ENCODE assay signal across 1 fruit fly cellular context in the genomic region with DNA sequence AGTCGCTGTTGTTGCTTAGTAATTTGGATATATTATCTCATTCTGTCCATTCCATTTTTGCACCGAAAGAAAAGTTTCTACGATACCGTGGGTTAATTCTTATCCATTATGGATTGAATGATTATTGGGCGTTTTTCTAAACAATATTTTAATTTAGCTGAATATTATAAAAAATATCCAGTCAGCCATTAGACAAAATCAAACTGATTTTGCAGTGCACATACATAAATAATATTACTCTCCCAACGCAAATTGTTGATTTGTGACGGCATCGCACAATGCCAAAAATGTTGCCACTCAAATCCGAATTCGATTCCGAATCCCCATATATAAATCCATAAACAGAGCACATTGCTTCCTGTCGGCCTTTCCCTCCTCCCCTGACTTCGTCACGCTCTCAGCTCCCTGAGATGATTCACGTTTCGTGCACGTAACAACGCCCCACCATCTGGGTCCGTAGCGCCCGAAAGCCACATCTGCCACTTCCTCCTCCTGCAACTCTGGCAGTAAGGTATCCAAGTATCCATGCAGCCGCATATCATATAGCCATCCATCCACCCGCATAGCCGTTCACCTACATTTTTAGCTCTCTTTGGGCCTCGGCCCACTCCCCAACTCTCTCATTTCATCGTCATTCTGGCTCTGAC.
TF ChIP-seq lines count a peak whose summit lies in the region.

No protein-coding gene starts in this region.

TF ChIP-seq in whole organism, embryonic, 481 proteins besides CTCF, POLR2A, EP300 and RAD21 (continued from another document and continues in another):
- 0 out of 3 replicates have a peak, but pooled peaks have one; percentile 18 for TF ChIP-seq CG3726 (GFP tag; IDR thresholded peaks at IDR 0.05; lab: Robert Waterston, UW)
- TF ChIP-seq Dll (GFP tag; IDR thresholded peaks at IDR 0.05; lab: Robert Waterston, UW; ENCODE audit: partially characterized antibody): no peak
- TF ChIP-seq esg (GFP tag; conservative IDR thresholded peaks at IDR 0.05; lab: Robert Waterston, UW): peak; percentile 67
- TF ChIP-seq amos (GFP tag; IDR thresholded peaks at IDR 0.05; lab: Robert Waterston, UW; ENCODE audit: partially characterized antibody): no peak
- TF ChIP-seq Xrp1 (GFP tag; IDR thresholded peaks at IDR 0.05; lab: Robert Waterston, UW): no peak; the same call in 1 of the 2 replicates
- TF ChIP-seq cad (GFP tag; optimal IDR thresholded peaks at IDR 0.05; lab: Kevin White, UChicago): no peak
- peak; percentile 47 for TF ChIP-seq CG13894 (tag; optimal IDR thresholded peaks at IDR 0.05; lab: Kevin White, UChicago)
- TF ChIP-seq psq (GFP tag; optimal IDR thresholded peaks at IDR 0.05; lab: Kevin White, UChicago): peak; percentile 20
- TF ChIP-seq CG13624 (GFP tag; optimal IDR thresholded peaks at IDR 0.05; lab: Kevin White, UChicago): peak; percentile 66
- peak; percentile 49 for TF ChIP-seq CG12219 (GFP tag; optimal IDR thresholded peaks at IDR 0.05; lab: Kevin White, UChicago)
- 0 out of 3 replicates have a peak, but pooled peaks have one; percentile 17 for TF ChIP-seq otp (GFP tag; IDR thresholded peaks at IDR 0.05; lab: Robert Waterston, UW)
- TF ChIP-seq CG8924 (tag; optimal IDR thresholded peaks at IDR 0.05; lab: Kevin White, UChicago): no peak
- peak; percentile 74 for TF ChIP-seq seq (GFP tag; IDR thresholded peaks at IDR 0.05; lab: Robert Waterston, UW)
- TF ChIP-seq CG7556 (GFP tag; optimal IDR thresholded peaks at IDR 0.05; lab: Kevin White, UChicago): peak; percentile 66
- no peak for TF ChIP-seq Bgb (GFP tag; IDR thresholded peaks at IDR 0.05; lab: Robert Waterston, UW; ENCODE audit: partially characterized antibody)
- TF ChIP-seq btn (GFP tag; optimal IDR thresholded peaks at IDR 0.05; lab: Kevin White, UChicago): no peak
- TF ChIP-seq crol (GFP tag; IDR thresholded peaks at IDR 0.05; lab: Robert Waterston, UW): peak; percentile 74
- peak; percentile 72; the same call in 1 of the 2 replicates for TF ChIP-seq wdn (GFP tag; IDR thresholded peaks at IDR 0.05; lab: Robert Waterston, UW)
- no peak for TF ChIP-seq CG4820 (GFP tag; optimal IDR thresholded peaks at IDR 0.05; lab: Kevin White, UChicago)
- peak; percentile 90 for TF ChIP-seq Med (GFP tag; lab: Kevin White, UChicago)
- peak; percentile 49 for TF ChIP-seq bab2 (GFP tag; optimal IDR thresholded peaks at IDR 0.05; lab: Kevin White, UChicago)
- 0 out of 2 replicates have a peak, but pooled peaks have one; percentile 25 for TF ChIP-seq CG17328 (GFP tag; IDR thresholded peaks at IDR 0.05; lab: Robert Waterston, UW)
- TF ChIP-seq CG4404 (GFP tag; IDR thresholded peaks at IDR 0.05; lab: Robert Waterston, UW): 0 out of 2 replicates have a peak, but pooled peaks have one; percentile 18
- 0 out of 2 replicates have a peak, but pooled peaks have one; percentile 11 for TF ChIP-seq ro (GFP tag; IDR thresholded peaks at IDR 0.05; lab: Robert Waterston, UW)
- peak; percentile 43 to 71 for TF ChIP-seq dpn (GFP tag; optimal IDR thresholded peaks at IDR 0.05; lab: Kevin White, UChicago)
- peak; percentile 7 for TF ChIP-seq CG8388 (GFP tag; optimal IDR thresholded peaks at IDR 0.05; lab: Kevin White, UChicago)
- TF ChIP-seq zen (tag; optimal IDR thresholded peaks at IDR 0.05; lab: Kevin White, UChicago): peak; percentile 10
- peak; percentile 51 for TF ChIP-seq HLH54F (GFP tag; optimal IDR thresholded peaks at IDR 0.05; lab: Kevin White, UChicago)
- peak; percentile 78 for TF ChIP-seq CG10274 (GFP tag; optimal IDR thresholded peaks at IDR 0.05; lab: Kevin White, UChicago)
- peak; percentile 8 for TF ChIP-seq tup (GFP tag; optimal IDR thresholded peaks at IDR 0.05; lab: Kevin White, UChicago)
- no peak for TF ChIP-seq aop (GFP tag; IDR thresholded peaks at IDR 0.05; lab: Robert Waterston, UW)
- no peak for TF ChIP-seq CG16813 (GFP tag; IDR thresholded peaks at IDR 0.05; lab: Robert Waterston, UW; ENCODE audit: partially characterized antibody)
- no peak for TF ChIP-seq CG8290 (GFP tag; optimal IDR thresholded peaks at IDR 0.05; lab: Kevin White, UChicago)
- peak in 1 of 2 experiments; percentile 63 for TF ChIP-seq CG8290 (tag; optimal IDR thresholded peaks at IDR 0.05; lab: Kevin White, UChicago)
- TF ChIP-seq Dbx (GFP tag; IDR thresholded peaks at IDR 0.05; lab: Robert Waterston, UW): peak; percentile 89
- peak; percentile 67 for TF ChIP-seq CG15011 (GFP tag; optimal IDR thresholded peaks at IDR 0.05; lab: Kevin White, UChicago)
- TF ChIP-seq Fer2 (tag; optimal IDR thresholded peaks at IDR 0.05; lab: Kevin White, UChicago): peak; percentile 7
- TF ChIP-seq HLHmδ (GFP tag; optimal IDR thresholded peaks at IDR 0.05; lab: Kevin White, UChicago): no peak
- no peak for TF ChIP-seq Asciz (GFP tag; optimal IDR thresholded peaks at IDR 0.05; lab: Kevin White, UChicago)
- TF ChIP-seq Gug (GFP tag; IDR thresholded peaks at IDR 0.05; lab: Robert Waterston, UW): peak; percentile 68; the same call in 2 of the 4 replicates
- TF ChIP-seq sqz (GFP tag; optimal IDR thresholded peaks at IDR 0.05; lab: Kevin White, UChicago): no peak
- no peak for TF ChIP-seq CG10979 (tag; optimal IDR thresholded peaks at IDR 0.05; lab: Kevin White, UChicago)
- peak; percentile 53 for TF ChIP-seq Atf3 (GFP tag; optimal IDR thresholded peaks at IDR 0.05; lab: Kevin White, UChicago)
- no peak for TF ChIP-seq BEAF-32 (GFP tag; optimal IDR thresholded peaks at IDR 0.05; lab: Kevin White, UChicago)
- peak; percentile 69 for TF ChIP-seq CG10209 (GFP tag; optimal IDR thresholded peaks at IDR 0.05; lab: Kevin White, UChicago)
- peak; percentile 32 for TF ChIP-seq org-1 (GFP tag; optimal IDR thresholded peaks at IDR 0.05; lab: Kevin White, UChicago)
- peak; percentile 65; the same call in 1 of the 2 replicates for TF ChIP-seq ranshi (GFP tag; IDR thresholded peaks at IDR 0.05; lab: Robert Waterston, UW)
- no peak for TF ChIP-seq CG11398 (GFP tag; optimal IDR thresholded peaks at IDR 0.05; lab: Kevin White, UChicago)
- TF ChIP-seq CG32772 (GFP tag; IDR thresholded peaks at IDR 0.05; lab: Robert Waterston, UW): peak; percentile 61; the same call in 1 of the 2 replicates
- TF ChIP-seq dysf (GFP tag; IDR thresholded peaks at IDR 0.05; lab: Robert Waterston, UW): peak; percentile 85
- TF ChIP-seq NK7.1 (GFP tag; optimal IDR thresholded peaks at IDR 0.05; lab: Kevin White, UChicago): peak; percentile 29
- no peak for TF ChIP-seq CG15479 (GFP tag; optimal IDR thresholded peaks at IDR 0.05; lab: Kevin White, UChicago)
- peak; percentile 71 for TF ChIP-seq CG18619 (GFP tag; optimal IDR thresholded peaks at IDR 0.05; lab: Kevin White, UChicago)
- no peak for TF ChIP-seq chn (GFP tag; optimal IDR thresholded peaks at IDR 0.05; lab: Kevin White, UChicago)
- TF ChIP-seq CG15514 (GFP tag; optimal IDR thresholded peaks at IDR 0.05; lab: Kevin White, UChicago): peak; percentile 65
- TF ChIP-seq so (GFP tag; IDR thresholded peaks at IDR 0.05; lab: Robert Waterston, UW): peak; percentile 67; the same call in 1 of the 3 replicates
- peak; percentile 5 for TF ChIP-seq fd96Cb (tag; optimal IDR thresholded peaks at IDR 0.05; lab: Kevin White, UChicago)
- peak; percentile 71 for TF ChIP-seq D19B (GFP tag; optimal IDR thresholded peaks at IDR 0.05; lab: Kevin White, UChicago)
- peak; percentile 59 for TF ChIP-seq ind (GFP tag; optimal IDR thresholded peaks at IDR 0.05; lab: Kevin White, UChicago)
- TF ChIP-seq tio (GFP tag; optimal IDR thresholded peaks at IDR 0.05; lab: Kevin White, UChicago): peak; percentile 62
- TF ChIP-seq Adf1 (GFP tag; IDR thresholded peaks at IDR 0.05; lab: Robert Waterston, UW): peak; percentile 62
- peak; percentile 83 for TF ChIP-seq gsb (GFP tag; IDR thresholded peaks at IDR 0.05; lab: Robert Waterston, UW)
- TF ChIP-seq fd3F (GFP tag; optimal IDR thresholded peaks at IDR 0.05; lab: Kevin White, UChicago): peak; percentile 79
- no peak for TF ChIP-seq hkb (optimal IDR thresholded peaks at IDR 0.05; lab: Kevin White, UChicago)
- peak; percentile 66 for TF ChIP-seq hkb (GFP tag; IDR thresholded peaks at IDR 0.05; lab: Robert Waterston, UW)
- TF ChIP-seq CG18262 (tag; optimal IDR thresholded peaks at IDR 0.05; lab: Kevin White, UChicago): no peak
- TF ChIP-seq Sry-β (GFP tag; optimal IDR thresholded peaks at IDR 0.05; lab: Kevin White, UChicago): no peak
- TF ChIP-seq Hr39 (optimal IDR thresholded peaks at IDR 0.05; lab: Kevin White, UChicago): no peak
- no peak for TF ChIP-seq Lhr (GFP tag; optimal IDR thresholded peaks at IDR 0.05; lab: Kevin White, UChicago)
- TF ChIP-seq CG18476 (GFP tag; optimal IDR thresholded peaks at IDR 0.05; lab: Kevin White, UChicago): peak; percentile 70
- peak; percentile 80 for TF ChIP-seq sob (GFP tag; IDR thresholded peaks at IDR 0.05; lab: Robert Waterston, UW)
- peak; percentile 81 for TF ChIP-seq CG15269 (tag; optimal IDR thresholded peaks at IDR 0.05; lab: Kevin White, UChicago)
- TF ChIP-seq CG6254 (GFP tag; optimal IDR thresholded peaks at IDR 0.05; lab: Kevin White, UChicago): no peak
- peak; percentile 5 for TF ChIP-seq B-H2 (GFP tag; optimal IDR thresholded peaks at IDR 0.05; lab: Kevin White, UChicago)
- peak; percentile 80 for TF ChIP-seq CG14014 (GFP tag; IDR thresholded peaks at IDR 0.05; lab: Robert Waterston, UW)
- no peak for TF ChIP-seq Doc3 (GFP tag; IDR thresholded peaks at IDR 0.05; lab: Robert Waterston, UW; ENCODE audit: partially characterized antibody)
- TF ChIP-seq mam (GFP tag; optimal IDR thresholded peaks at IDR 0.05; lab: Kevin White, UChicago): peak; percentile 67
- TF ChIP-seq Dip2 (GFP tag; IDR thresholded peaks at IDR 0.05; lab: Robert Waterston, UW): no peak
- TF ChIP-seq row (GFP tag; IDR thresholded peaks at IDR 0.05; lab: Robert Waterston, UW): peak; percentile 79
- TF ChIP-seq caup (GFP tag; optimal IDR thresholded peaks at IDR 0.05; lab: Kevin White, UChicago; ENCODE audit: severe bottlenecking): peak; percentile 76
- peak; percentile 61 for TF ChIP-seq CG9817 (tag; optimal IDR thresholded peaks at IDR 0.05; lab: Kevin White, UChicago)
- no peak for TF ChIP-seq bsh (GFP tag; optimal IDR thresholded peaks at IDR 0.05; lab: Kevin White, UChicago)
- TF ChIP-seq Fer3 (tag; optimal IDR thresholded peaks at IDR 0.05; lab: Kevin White, UChicago): peak; percentile 83
- TF ChIP-seq nerfin-2 (GFP tag; IDR thresholded peaks at IDR 0.05; lab: Robert Waterston, UW; ENCODE audit: partially characterized antibody): no peak
- peak; percentile 72 for TF ChIP-seq BtbVII (GFP tag; optimal IDR thresholded peaks at IDR 0.05; lab: Kevin White, UChicago)
- peak; percentile 93 for TF ChIP-seq slbo (GFP tag; IDR thresholded peaks at IDR 0.05; lab: Robert Waterston, UW)
- TF ChIP-seq CG9876 (GFP tag; optimal IDR thresholded peaks at IDR 0.05; lab: Kevin White, UChicago): no peak
- peak; percentile 52 for TF ChIP-seq CG8281 (tag; optimal IDR thresholded peaks at IDR 0.05; lab: Kevin White, UChicago)
- no peak for TF ChIP-seq chinmo (GFP tag; IDR thresholded peaks at IDR 0.05; lab: Robert Waterston, UW; ENCODE audit: partially characterized antibody)
- TF ChIP-seq Chrac-16 (GFP tag; optimal IDR thresholded peaks at IDR 0.05; lab: Kevin White, UChicago): peak; percentile 49
- peak; percentile 70 for TF ChIP-seq CG31224 (GFP tag; IDR thresholded peaks at IDR 0.05; lab: Robert Waterston, UW)
- no peak for TF ChIP-seq CG9437 (GFP tag; optimal IDR thresholded peaks at IDR 0.05; lab: Kevin White, UChicago)
- no peak for TF ChIP-seq repo (GFP tag; optimal IDR thresholded peaks at IDR 0.05; lab: Kevin White, UChicago)
- TF ChIP-seq CG11695 (GFP tag; IDR thresholded peaks at IDR 0.05; lab: Robert Waterston, UW): peak; percentile 79; the same call in 2 of the 3 replicates
- TF ChIP-seq pita (GFP tag; optimal IDR thresholded peaks at IDR 0.05; lab: Kevin White, UChicago): no peak
- no peak for TF ChIP-seq CG33557 (GFP tag; optimal IDR thresholded peaks at IDR 0.05; lab: Kevin White, UChicago)
- TF ChIP-seq grau (tag; optimal IDR thresholded peaks at IDR 0.05; lab: Kevin White, UChicago): peak; percentile 80
- peak; percentile 16 for TF ChIP-seq Jarid2 (GFP tag; optimal IDR thresholded peaks at IDR 0.05; lab: Kevin White, UChicago)
- peak; percentile 40; the same call in 1 of the 2 replicates for TF ChIP-seq CG11696 (GFP tag; IDR thresholded peaks at IDR 0.05; lab: Robert Waterston, UW)
- TF ChIP-seq CG17612 (GFP tag; IDR thresholded peaks at IDR 0.05; lab: Robert Waterston, UW): peak; percentile 64; the same call in 1 of the 2 replicates
- TF ChIP-seq CG12391 (tag; optimal IDR thresholded peaks at IDR 0.05; lab: Kevin White, UChicago): peak; percentile 68
- peak; percentile 68 for TF ChIP-seq klu (GFP tag; IDR thresholded peaks at IDR 0.05; lab: Robert Waterston, UW)
- peak; percentile 40 for TF ChIP-seq schlank (tag; optimal IDR thresholded peaks at IDR 0.05; lab: Kevin White, UChicago)
- TF ChIP-seq CG1233 (GFP tag; optimal IDR thresholded peaks at IDR 0.05; lab: Kevin White, UChicago): peak; percentile 29
- TF ChIP-seq CG2120 (GFP tag; optimal IDR thresholded peaks at IDR 0.05; lab: Kevin White, UChicago): peak; percentile 93
- TF ChIP-seq CG10321 (GFP tag; IDR thresholded peaks at IDR 0.05; lab: Robert Waterston, UW): peak; percentile 41; the same call in 1 of the 2 replicates
- 0 out of 2 replicates have a peak, but pooled peaks have one; percentile 24 for TF ChIP-seq Oaz (GFP tag; IDR thresholded peaks at IDR 0.05; lab: Robert Waterston, UW)
- TF ChIP-seq hth (optimal IDR thresholded peaks at IDR 0.05; lab: Kevin White, UChicago): no peak
- peak; percentile 7 for TF ChIP-seq CG16863 (GFP tag; optimal IDR thresholded peaks at IDR 0.05; lab: Kevin White, UChicago)
- TF ChIP-seq Atf6 (GFP tag; IDR thresholded peaks at IDR 0.05; lab: Robert Waterston, UW): peak; percentile 86
- peak; percentile 30 for TF ChIP-seq CHES-1-like (GFP tag; optimal IDR thresholded peaks at IDR 0.05; lab: Kevin White, UChicago)
- TF ChIP-seq CG5953 (GFP tag; IDR thresholded peaks at IDR 0.05; lab: Robert Waterston, UW): no peak
- TF ChIP-seq CG31441 (GFP tag; IDR thresholded peaks at IDR 0.05; lab: Robert Waterston, UW): no peak
- no peak for TF ChIP-seq CG7963 (GFP tag; IDR thresholded peaks at IDR 0.05; lab: Robert Waterston, UW; ENCODE audit: partially characterized antibody)
- TF ChIP-seq CG8478 (optimal IDR thresholded peaks at IDR 0.05; lab: Kevin White, UChicago): no peak
- no peak for TF ChIP-seq CG14710 (tag; optimal IDR thresholded peaks at IDR 0.05; lab: Kevin White, UChicago)
- peak; percentile 11 for TF ChIP-seq sens (GFP tag; lab: Kevin White, UChicago)
- TF ChIP-seq Awh (GFP tag; IDR thresholded peaks at IDR 0.05; lab: Robert Waterston, UW): peak; percentile 69; the same call in 1 of the 2 replicates
- TF ChIP-seq gsb-n (tag; optimal IDR thresholded peaks at IDR 0.05; lab: Kevin White, UChicago): no peak
- peak; percentile 89 for TF ChIP-seq al (GFP tag; IDR thresholded peaks at IDR 0.05; lab: Robert Waterston, UW)
- TF ChIP-seq CG2678 (tag; optimal IDR thresholded peaks at IDR 0.05; lab: Kevin White, UChicago): peak; percentile 81
